Worm (Caenorhabditis elegans) whole organism, late embryonic: ENCODE results near the gene fbxa-134.

Source experiments
- C38D4.7 ChIP-seq: fragments of 200-800 bp; sonication (Bioruptor generic); optimal IDR thresholded peaks from 2 replicates; lab custom pipeline; 2018; ENCODE audit warnings: mild to moderate bottlenecking, missing genetic modification characterization, moderate library complexity, missing compliant biosample characterization
- F13H6.1 ChIP-seq: sonication (generic microtip); optimal IDR thresholded peaks from 2 replicates; lab custom pipeline; 2016; ENCODE audit warnings: missing genetic modification characterization, missing compliant biosample characterization
- ceh-48 ChIP-seq: sonication (generic microtip); optimal IDR thresholded peaks from 2 replicates; lab custom pipeline; 2016; ENCODE audit warnings: missing genetic modification characterization, inconsistent platforms, missing compliant biosample characterization
- elt-4 ChIP-seq: sonication (generic microtip); optimal IDR thresholded peaks from 2 replicates; lab custom pipeline; 2016; ENCODE audit warnings: missing genetic modification characterization, missing compliant biosample characterization
- eyg-1 ChIP-seq: sonication (generic microtip); optimal IDR thresholded peaks from 2 replicates; lab custom pipeline; 2016; ENCODE audit warnings: missing genotype, missing genetic modification characterization, missing compliant biosample characterization
- hlh-13 ChIP-seq: fragments of 200-800 bp; sonication (Bioruptor generic); optimal IDR thresholded peaks from 2 replicates; lab custom pipeline; 2018; ENCODE audit warnings: mild to moderate bottlenecking, missing genetic modification characterization, missing compliant biosample characterization
- hlh-8 ChIP-seq: sonication (generic microtip); optimal IDR thresholded peaks from 2 replicates; lab custom pipeline; 2016; ENCODE audit warnings: missing genotype, missing genetic modification characterization, missing compliant biosample characterization
- lim-6 ChIP-seq: sonication (generic microtip); optimal IDR thresholded peaks from 2 replicates; lab custom pipeline; 2016; ENCODE audit warnings: missing genetic modification characterization, missing compliant biosample characterization
- mec-3 ChIP-seq: sonication (generic microtip); optimal IDR thresholded peaks from 2 replicates; lab custom pipeline; 2016; ENCODE audit warnings: borderline replicate concordance, missing genetic modification characterization, missing compliant biosample characterization
- nfya-1 ChIP-seq: sonication (generic microtip); optimal IDR thresholded peaks from 2 replicates; lab custom pipeline; 2017; ENCODE audit warnings: missing genetic modification characterization, mild to moderate bottlenecking, missing compliant biosample characterization, antibody characterized with exemption, moderate library complexity
- pha-2 ChIP-seq: sonication (generic microtip); optimal IDR thresholded peaks from 2 replicates; lab custom pipeline; 2017; ENCODE audit warnings: mild to moderate bottlenecking, missing genetic modification characterization, missing compliant biosample characterization
- pqm-1 ChIP-seq: sonication (generic microtip); optimal IDR thresholded peaks from 2 replicates; lab custom pipeline; 2016; ENCODE audit warnings: missing genetic modification characterization, missing compliant biosample characterization
- ref-2 ChIP-seq: sonication (generic microtip); optimal IDR thresholded peaks from 2 replicates; lab custom pipeline; 2016; ENCODE audit warnings: missing genetic modification characterization, missing compliant biosample characterization

The fbxa-134 gene

DNA sequence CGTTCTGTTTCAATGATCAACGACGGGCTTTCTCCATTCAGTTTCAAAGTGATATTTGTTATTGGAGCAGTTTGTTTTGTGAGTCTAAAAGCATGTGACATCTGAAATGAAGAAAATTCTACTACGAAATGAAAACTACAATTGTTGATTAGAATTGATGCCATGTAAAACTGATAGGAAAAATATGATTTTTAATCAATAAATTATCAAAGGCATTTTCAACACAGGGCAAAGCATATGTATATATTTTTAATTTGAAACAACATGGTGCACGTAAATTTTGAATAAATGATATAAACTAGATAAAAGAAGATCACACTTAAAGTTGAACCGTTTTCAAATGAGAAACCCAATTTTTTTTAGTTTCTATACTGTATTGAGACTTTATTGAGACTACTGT, 51.3 kb downstream of the fbxa-134 start, which contains the start of gene K10G4.5:
Gene K10G4.5, minus strand, starts transcription at position 101 of the 400 bp plus-strand sequence.
- TF ChIP-seq lim-6 (tag; lab: Kevin White, UChicago) (no peak), pha-2 (tag; lab: Kevin White, UChicago) (no peak), ceh-48 (tag; lab: Kevin White, UChicago) (no peak), hlh-8 (tag; lab: Kevin White, UChicago) (no peak), C38D4.7 (GFP tag; lab: Kevin White, UChicago) (no peak), hlh-13 (no peak), mec-3 (tag; lab: Kevin White, UChicago) (no peak), elt-4 (no peak), ref-2 (tag; lab: Kevin White, UChicago) (no peak), pqm-1 (tag; lab: Kevin White, UChicago) (no peak), nfya-1 (tag; lab: Kevin White, UChicago) (no peak), F13H6.1 (tag; lab: Kevin White, UChicago) (no peak), eyg-1 (tag; lab: Kevin White, UChicago) (no peak)
- TF ChIP-seq, all 69 proteins: peak for 0
